Fruit fly (Drosophila melanogaster): Measurements from ENCODE around the gene CG6321.

Gene CG6321

dm6 chr3L:11107432-11107831, 46.4 kb upstream of the CG6321 start, which contains the start of gene CG32073 (continued):
- TF ChIP-seq CG13424 (tag; optimal IDR thresholded peaks at IDR 0.05) (no peak), CG5953 (GFP tag; IDR thresholded peaks at IDR 0.05) (no peak), Dbx (GFP tag; IDR thresholded peaks at IDR 0.05) (peak; percentile 25; the same call in 1 of the 3 replicates), D19B (GFP tag; optimal IDR thresholded peaks at IDR 0.05) (no peak), CG18599 (GFP tag; optimal IDR thresholded peaks at IDR 0.05) (peak; percentile 75), Hr78 (GFP tag; optimal IDR thresholded peaks at IDR 0.05) (no peak), sisA (GFP tag; IDR thresholded peaks at IDR 0.05) (no peak), mam (GFP tag; optimal IDR thresholded peaks at IDR 0.05) (no peak), fru (optimal IDR thresholded peaks at IDR 0.05) (no peak), CG11695 (GFP tag; IDR thresholded peaks at IDR 0.05) (0 out of 3 replicates have a peak, but pooled peaks have one; percentile 20), CrebB (tag; optimal IDR thresholded peaks at IDR 0.05) (no peak), CG6254 (GFP tag; optimal IDR thresholded peaks at IDR 0.05) (peak; percentile 33), CG3407 (GFP tag; optimal IDR thresholded peaks at IDR 0.05) (peak; percentile 26), CG1792 (GFP tag; optimal IDR thresholded peaks at IDR 0.05) (peak; percentile 52), CG6854 (GFP tag; optimal IDR thresholded peaks at IDR 0.05) (no peak), maf-S (GFP tag; optimal IDR thresholded peaks at IDR 0.05) (no peak), Meics (GFP tag; optimal IDR thresholded peaks at IDR 0.05) (peak; percentile 17), CG14965 (GFP tag; optimal IDR thresholded peaks at IDR 0.05; ENCODE audit: borderline replicate concordance) (no peak), az2 (GFP tag; optimal IDR thresholded peaks at IDR 0.05) (no peak), sug (tag; optimal IDR thresholded peaks at IDR 0.05) (no peak), ham (GFP tag; IDR thresholded peaks at IDR 0.05) (no peak), CG6813 (GFP tag; optimal IDR thresholded peaks at IDR 0.05) (peak; percentile 55), CG3281 (GFP tag; optimal IDR thresholded peaks at IDR 0.05) (peak; percentile 2), eve (GFP tag; optimal IDR thresholded peaks at IDR 0.05) (no peak), sob (GFP tag; IDR thresholded peaks at IDR 0.05) (peak; percentile 40; the same call in 1 of the 2 replicates), CG9727 (GFP tag; optimal IDR thresholded peaks at IDR 0.05) (peak; percentile 16), CG12071 (GFP tag; optimal IDR thresholded peaks at IDR 0.05) (peak; percentile 75), CG1832 (GFP tag; optimal IDR thresholded peaks at IDR 0.05) (no peak), Hmx (GFP tag; optimal IDR thresholded peaks at IDR 0.05) (no peak), cwo (GFP tag; optimal IDR thresholded peaks at IDR 0.05) (peak; percentile 64), CG9609 (GFP tag; optimal IDR thresholded peaks at IDR 0.05) (no peak), CG18262 (tag; optimal IDR thresholded peaks at IDR 0.05) (peak; percentile 43), sd (tag; optimal IDR thresholded peaks at IDR 0.05) (no peak), CG6791 (GFP tag; IDR thresholded peaks at IDR 0.05; ENCODE audit: partially characterized antibody) (no peak), tup (GFP tag; optimal IDR thresholded peaks at IDR 0.05) (no peak), Dfd (GFP tag; optimal IDR thresholded peaks at IDR 0.05) (no peak), PHDP (tag; optimal IDR thresholded peaks at IDR 0.05) (no peak), CG3995 (GFP tag; optimal IDR thresholded peaks at IDR 0.05) (no peak), Hmr (GFP tag; optimal IDR thresholded peaks at IDR 0.05) (no peak), Sry-β (GFP tag; optimal IDR thresholded peaks at IDR 0.05) (peak; percentile 16), Vsx1 (GFP tag; optimal IDR thresholded peaks at IDR 0.05) (peak; percentile 67), CG17359 (tag; optimal IDR thresholded peaks at IDR 0.05) (peak; percentile 10), CG30403 (GFP tag; optimal IDR thresholded peaks at IDR 0.05) (no peak), CG33557 (GFP tag; optimal IDR thresholded peaks at IDR 0.05) (no peak), fd96Cb (tag; optimal IDR thresholded peaks at IDR 0.05) (peak; percentile 28), CG4730 (GFP tag; IDR thresholded peaks at IDR 0.05) (no peak), ATbp (GFP tag; optimal IDR thresholded peaks at IDR 0.05) (peak; percentile 51), CG6272 (GFP tag; IDR thresholded peaks at IDR 0.05) (no peak), Max (GFP tag; optimal IDR thresholded peaks at IDR 0.05) (peak; percentile 35), CG14710 (tag; optimal IDR thresholded peaks at IDR 0.05) (peak; percentile 42)

Measured in whole organism, embryonic.